Fruit fly (Drosophila melanogaster) S2 (cell line): ENCODE results near the gene Rap1.
A peak's percentile ranks its signal among the peaks of the same experiment; 100 is the strongest.

Experiments
- CG8478 ChIP-seq: fragments of >200 bp; optimal IDR thresholded peaks from 2 replicates; lab custom pipeline; 2018
- CTCF ChIP-seq, 2 experiments: fragments of >200 bp; optimal IDR thresholded peaks; 2 replicates each; lab custom pipeline; 2018

Rap1 gene

dm6 chr3L:1861794-1862447 is at the start of gene Rap1:
Gene Rap1, minus strand, starts transcription at chr3L:1862239.
- no peak for TF ChIP-seq CG8478 (lab: Kevin White, UChicago)
- no peak for TF ChIP-seq CTCF (optimal IDR thresholded peaks at IDR 0.05; lab: Kevin White, UChicago)

dm6 chr3L:1910107-1910506 is 48.1 kb upstream of the Rap1 start, which contains the start of gene dsb:
Gene dsb, minus strand, starts transcription at chr3L:1910197.
- TF ChIP-seq CG8478 (lab: Kevin White, UChicago) (no peak), CTCF (optimal IDR thresholded peaks at IDR 0.05; lab: Kevin White, UChicago) (no peak)

- no peak for TF ChIP-seq CG8478 (lab: Kevin White, UChicago)
- TF ChIP-seq CTCF (optimal IDR thresholded peaks at IDR 0.05; lab: Kevin White, UChicago) = no peak
Observed at dm6 chr3L:1909000-1909399, 47.0 kb upstream of the Rap1 start.

dm6 chr3L:1906208-1906607 is 44.2 kb upstream of the Rap1 start:
- TF ChIP-seq CG8478 (lab: Kevin White, UChicago) = no peak
- TF ChIP-seq CTCF (optimal IDR thresholded peaks at IDR 0.05; lab: Kevin White, UChicago) = no peak

dm6 chr3L:1905273-1905672 is 43.2 kb upstream of the Rap1 start:
- no peak for TF ChIP-seq CTCF (optimal IDR thresholded peaks at IDR 0.05; lab: Kevin White, UChicago)
- TF ChIP-seq CG8478 (lab: Kevin White, UChicago) = no peak

dm6 chr3L:1904440-1904839 is 42.4 kb upstream of the Rap1 start:
- TF ChIP-seq CTCF (optimal IDR thresholded peaks at IDR 0.05; lab: Kevin White, UChicago) (no peak), CG8478 (lab: Kevin White, UChicago) (no peak)

dm6 chr3L:1900633-1901032 is 38.6 kb upstream of the Rap1 start:
- no peak for TF ChIP-seq CTCF (optimal IDR thresholded peaks at IDR 0.05; lab: Kevin White, UChicago)
- no peak for TF ChIP-seq CG8478 (lab: Kevin White, UChicago)

dm6 chr3L:1899616-1900015 is 37.6 kb upstream of the Rap1 start:
- TF ChIP-seq CG8478 (lab: Kevin White, UChicago) (no peak), CTCF (optimal IDR thresholded peaks at IDR 0.05; lab: Kevin White, UChicago) (no peak)

- TF ChIP-seq CTCF (optimal IDR thresholded peaks at IDR 0.05; lab: Kevin White, UChicago) (no peak), CG8478 (lab: Kevin White, UChicago) (no peak)
Observed at dm6 chr3L:1897709-1898108, 35.7 kb upstream of the Rap1 start.

dm6 chr3L:1891914-1892313 is 29.9 kb upstream of the Rap1 start:
- TF ChIP-seq CG8478 (lab: Kevin White, UChicago) = no peak
- TF ChIP-seq CTCF (optimal IDR thresholded peaks at IDR 0.05; lab: Kevin White, UChicago) = no peak

dm6 chr3L:1890941-1891340 is 28.9 kb upstream of the Rap1 start:
- no peak for TF ChIP-seq CG8478 (lab: Kevin White, UChicago)
- peak; percentile 59 to 73 for TF ChIP-seq CTCF (optimal IDR thresholded peaks at IDR 0.05; lab: Kevin White, UChicago)

- TF ChIP-seq CTCF (optimal IDR thresholded peaks at IDR 0.05; lab: Kevin White, UChicago) (no peak), CG8478 (lab: Kevin White, UChicago) (no peak)
Observed at dm6 chr3L:1887929-1888529, 26.0 kb upstream of the Rap1 start.

- TF ChIP-seq CG8478 (lab: Kevin White, UChicago) = no peak
Observed at dm6 chr3L:1886125-1886544, 24.1 kb upstream of the Rap1 start.

dm6 chr3L:1885436-1885835 is 23.4 kb upstream of the Rap1 start, which contains the start of gene Tmhs:
Gene Tmhs, plus strand, starts transcription at chr3L:1885657.
- TF ChIP-seq CTCF (optimal IDR thresholded peaks at IDR 0.05; lab: Kevin White, UChicago) (no peak), CG8478 (lab: Kevin White, UChicago) (no peak)

dm6 chr3L:1884652-1885051 is 22.6 kb upstream of the Rap1 start, which contains the start of gene Aprt:
Gene Aprt, minus strand, starts transcription at chr3L:1885019.
- TF ChIP-seq CTCF (optimal IDR thresholded peaks at IDR 0.05; lab: Kevin White, UChicago) (no peak), CG8478 (lab: Kevin White, UChicago) (no peak)
